Worm (Caenorhabditis elegans): ENCODE measurements around the gene T05C7.4.

T05C7.4 gene

ce11 chrIV:53539-53938 is at the start of gene T05C7.4:
T05C7.4 (minus strand) TSS chrIV:53639.
- no peak for TF ChIP-seq crh-2 (tag; optimal IDR thresholded peaks at IDR 0.05)
- no peak for TF ChIP-seq lsy-2 (tag; optimal IDR thresholded peaks at IDR 0.05)
- no peak for TF ChIP-seq ZK546.5 (tag; optimal IDR thresholded peaks at IDR 0.05)
- no peak for TF ChIP-seq R02D3.7 (tag; optimal IDR thresholded peaks at IDR 0.05)
- no peak for TF ChIP-seq gmeb-1 (tag; optimal IDR thresholded peaks at IDR 0.05)

- TF ChIP-seq Y55F3AM.14 (GFP tag; optimal IDR thresholded peaks at IDR 0.05) (peak; percentile 36), zag-1 (tag; optimal IDR thresholded peaks at IDR 0.05) (no peak), mab-5 (tag; optimal IDR thresholded peaks at IDR 0.05) (no peak), nhr-237 (tag; optimal IDR thresholded peaks at IDR 0.05) (no peak), sem-4 (tag; optimal IDR thresholded peaks at IDR 0.05) (peak; percentile 35), nhr-129 (tag; optimal IDR thresholded peaks at IDR 0.05) (peak; percentile 9), nhr-12 (tag; optimal IDR thresholded peaks at IDR 0.05) (no peak), lsy-2 (tag; optimal IDR thresholded peaks at IDR 0.05) (peak in 1 of 2 experiments; percentile 24), crh-2 (tag; optimal IDR thresholded peaks at IDR 0.05) (peak; percentile 59), nhr-11 (tag; optimal IDR thresholded peaks at IDR 0.05) (no peak), nhr-77 (tag; optimal IDR thresholded peaks at IDR 0.05) (no peak), skn-1 (tag; optimal IDR thresholded peaks at IDR 0.05) (no peak), R02D3.7 (tag; optimal IDR thresholded peaks at IDR 0.05) (no peak), blmp-1 (tag; optimal IDR thresholded peaks at IDR 0.05; ENCODE audit: insufficient read depth) (peak; percentile 59), snpc-4 (tag; optimal IDR thresholded peaks at IDR 0.05) (no peak), nhr-21 (tag; optimal IDR thresholded peaks at IDR 0.05) (peak; percentile 36), ceh-16 (tag; optimal IDR thresholded peaks at IDR 0.05) (no peak), sma-3 (GFP tag; optimal IDR thresholded peaks at IDR 0.05) (peak; percentile 81), mbf-1 (tag; optimal IDR thresholded peaks at IDR 0.05) (no peak), elt-3 (tag; optimal IDR thresholded peaks at IDR 0.05) (no peak), nhr-25 (tag; optimal IDR thresholded peaks at IDR 0.05) (peak; percentile 92), sma-9 (GFP tag; optimal IDR thresholded peaks at IDR 0.05) (peak; percentile 51), sma-9 (tag; optimal IDR thresholded peaks at IDR 0.05) (no peak), F13H6.1 (tag; optimal IDR thresholded peaks at IDR 0.05) (peak; percentile 9), aly-2 (tag; optimal IDR thresholded peaks at IDR 0.05) (no peak), alr-1 (tag; optimal IDR thresholded peaks at IDR 0.05) (no peak), egl-27 (tag; optimal IDR thresholded peaks at IDR 0.05) (peak; percentile 6), ztf-11 (tag; optimal IDR thresholded peaks at IDR 0.05) (no peak), lin-39 (tag; optimal IDR thresholded peaks at IDR 0.05) (no peak), ZK546.5 (tag; optimal IDR thresholded peaks at IDR 0.05) (no peak), nhr-10 (tag; optimal IDR thresholded peaks at IDR 0.05) (no peak), C34F6.9 (tag; optimal IDR thresholded peaks at IDR 0.05) (no peak), gmeb-1 (tag; optimal IDR thresholded peaks at IDR 0.05) (no peak), elt-1 (tag; optimal IDR thresholded peaks at IDR 0.05) (no peak), ztf-4 (tag; optimal IDR thresholded peaks at IDR 0.05) (peak; percentile 11), lin-11 (tag; optimal IDR thresholded peaks at IDR 0.05) (no peak), ceh-82 (tag; optimal IDR thresholded peaks at IDR 0.05) (no peak), unc-39 (tag; optimal IDR thresholded peaks at IDR 0.05) (no peak), nhr-23 (tag; optimal IDR thresholded peaks at IDR 0.05) (no peak), lin-13 (GFP tag; optimal IDR thresholded peaks at IDR 0.05) (no peak), nhr-6 (tag; optimal IDR thresholded peaks at IDR 0.05) (no peak)
Observed at ce11 chrIV:102848-103247, 49.4 kb upstream of the T05C7.4 start.

DNA sequence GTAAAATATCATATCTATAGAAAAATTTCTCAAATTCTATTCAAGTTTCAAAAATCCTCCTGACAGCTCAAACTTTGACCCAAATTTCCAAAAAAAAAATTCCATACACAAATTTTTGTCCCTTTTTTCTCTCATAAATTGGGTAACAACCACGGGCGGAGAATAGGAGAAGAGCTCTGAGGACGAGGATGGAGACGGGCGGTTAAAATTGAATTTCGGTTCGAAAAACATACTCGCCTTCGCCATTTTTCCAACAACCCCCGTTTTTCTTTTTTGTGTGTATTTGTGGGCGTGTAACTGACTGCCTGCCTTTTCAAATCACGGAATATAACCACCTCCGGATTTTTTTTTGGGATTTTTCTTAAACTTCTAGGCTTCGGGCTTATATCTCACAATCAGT is 44.2 kb upstream of the T05C7.4 start:
- TF ChIP-seq unc-55 (GFP tag; optimal IDR thresholded peaks at IDR 0.05) (no peak), sma-9 (GFP tag; optimal IDR thresholded peaks at IDR 0.05) (no peak), sma-9 (tag; optimal IDR thresholded peaks at IDR 0.05) (no peak), ama-1 (optimal IDR thresholded peaks at IDR 0.05) (no peak), mbf-1 (tag; optimal IDR thresholded peaks at IDR 0.05) (no peak), nhr-6 (tag; optimal IDR thresholded peaks at IDR 0.05) (no peak)

Data from whole organism, L2 larva.